Fruit fly (Drosophila melanogaster) whole organism, embryonic: Measurements from ENCODE around the gene mei-218.

Experiments
- CG10321 ChIP-seq: fragments of 200-800 bp; sonication (Bioruptor generic); IDR thresholded peaks from 2 replicates; pipeline ENCODE4 v1.3.6; 2022; ENCODE audit warnings: missing biosample characterization, missing genetic modification characterization
- CG17186 ChIP-seq: fragments of 200-800 bp; sonication (Bioruptor generic); optimal IDR thresholded peaks from 3 replicates; lab custom pipeline; 2017; ENCODE audit warnings: missing biosample characterization, missing genetic modification reagents, missing genetic modification characterization
- CG4820 ChIP-seq: fragments of 200-800 bp; sonication (Bioruptor generic); optimal IDR thresholded peaks from 3 replicates; lab custom pipeline; 2016; ENCODE audit warnings: missing biosample characterization, missing genetic modification characterization
- CG8388 ChIP-seq: fragments of 200-800 bp; sonication (Bioruptor generic); optimal IDR thresholded peaks from 2 replicates; lab custom pipeline; 2019; ENCODE audit warnings: missing biosample characterization, mild to moderate bottlenecking, missing genetic modification characterization, moderate library complexity
- CG8765 ChIP-seq: fragments of 200-800 bp; sonication (Bioruptor generic); IDR thresholded peaks from 2 replicates; pipeline ENCODE4 v1.3.6; 2022; ENCODE audit warnings: missing biosample characterization, missing genetic modification characterization
- Dref ChIP-seq: fragments of 200-800 bp; sonication (Bioruptor generic); IDR thresholded peaks from 2 replicates; pipeline ENCODE4 v1.3.6; 2022; ENCODE audit warnings: missing biosample characterization, missing genetic modification characterization
- bbx ChIP-seq: fragments of 200-800 bp; sonication (Bioruptor generic); IDR thresholded peaks from 2 replicates; pipeline ENCODE4 v1.3.6; 2022; ENCODE audit warnings: missing biosample characterization, missing genetic modification characterization; ENCODE audit not compliant: partially characterized antibody
- caup ChIP-seq: fragments of 200-800 bp; sonication (Bioruptor generic); optimal IDR thresholded peaks from 3 replicates; lab custom pipeline; 2017; ENCODE audit warnings: missing biosample characterization, mild to moderate bottlenecking, missing genetic modification characterization, moderate library complexity; ENCODE audit not compliant: severe bottlenecking
- fd3F ChIP-seq: fragments of 200-800 bp; sonication (Bioruptor generic); optimal IDR thresholded peaks from 2 replicates; lab custom pipeline; 2018; ENCODE audit warnings: missing biosample characterization, mild to moderate bottlenecking, missing genetic modification characterization, moderate library complexity
- tx ChIP-seq: fragments of 200-800 bp; sonication (Bioruptor generic); optimal IDR thresholded peaks from 2 replicates; lab custom pipeline; 2016; ENCODE audit warnings: missing biosample characterization, missing genetic modification characterization

dm6 chrX:17113324-17113723 lies 29.5 kb downstream of the mei-218 start:
- TF ChIP-seq tx (no peak), CG4820 (GFP tag; lab: Kevin White, UChicago) (no peak), Dref (GFP tag; lab: Robert Waterston, UW) (no peak), caup (GFP tag; lab: Kevin White, UChicago) (no peak), bbx (no peak), CG8388 (peak; percentile 18), CG17186 (no peak), CG10321 (GFP tag; lab: Robert Waterston, UW) (no peak), CG8765 (GFP tag; lab: Robert Waterston, UW) (no peak), fd3F (GFP tag; lab: Kevin White, UChicago) (no peak)
